Worm (Caenorhabditis elegans) whole organism, late embryonic: Measurements from ENCODE around the gene F01D5.6.
A peak's percentile ranks its signal among the peaks of the same experiment; 100 is the strongest.

Experiments
- ceh-31 ChIP-seq: sonication (generic microtip); optimal IDR thresholded peaks from 2 replicates; lab custom pipeline; 2016; ENCODE audit warnings: missing genetic modification characterization, missing compliant biosample characterization
- gmeb-2 ChIP-seq: sonication (generic microtip); optimal IDR thresholded peaks from 2 replicates; lab custom pipeline; 2016; ENCODE audit warnings: missing genetic modification characterization, inconsistent platforms, missing compliant biosample characterization
- nfya-1 ChIP-seq: sonication (generic microtip); optimal IDR thresholded peaks from 2 replicates; lab custom pipeline; 2017; ENCODE audit warnings: missing genetic modification characterization, mild to moderate bottlenecking, missing compliant biosample characterization, antibody characterized with exemption, moderate library complexity
- nhr-11 ChIP-seq: fragments of 150-350 bp; optimal IDR thresholded peaks from 2 replicates; lab custom pipeline; 2014; ENCODE audit warnings: missing biosample characterization, missing genetic modification characterization
- rnt-1 ChIP-seq: sonication (generic microtip); optimal IDR thresholded peaks from 2 replicates; lab custom pipeline; 2016; ENCODE audit warnings: missing genetic modification characterization, missing compliant biosample characterization
- tbx-2 ChIP-seq: sonication (generic microtip); optimal IDR thresholded peaks from 2 replicates; lab custom pipeline; 2016; ENCODE audit warnings: missing genetic modification characterization, missing compliant biosample characterization

ce11 chrII:13976161-13976560, 30.1 kb upstream of the F01D5.6 start, which contains the start of gene Y39G8B.2:
- peak; percentile 69 for TF ChIP-seq tbx-2 (tag; lab: Kevin White, UChicago)
- TF ChIP-seq rnt-1 (tag; lab: Kevin White, UChicago), result peak; percentile 36
- no peak for TF ChIP-seq nhr-11 (tag; lab: Kevin White, UChicago)
- peak; percentile 20 for TF ChIP-seq gmeb-2
- peak; percentile 72 for TF ChIP-seq ceh-31 (tag; lab: Kevin White, UChicago)
- peak; percentile 81 for TF ChIP-seq nfya-1 (tag; lab: Kevin White, UChicago)
